Worm (Caenorhabditis elegans) whole organism, late embryonic: ENCODE results near the gene C06E4.5.

Source experiments
- K09A11.1 ChIP-seq: sonication (generic microtip); optimal IDR thresholded peaks from 2 replicates; lab custom pipeline; 2017; ENCODE audit warnings: antibody characterized with exemption, mild to moderate bottlenecking, missing genetic modification characterization, missing compliant biosample characterization; ENCODE audit not compliant: insufficient read depth
- ama-1 ChIP-seq: fragments of 150-350 bp; optimal IDR thresholded peaks from 2 replicates; lab custom pipeline; 2014
- pag-3 ChIP-seq: sonication (generic microtip); optimal IDR thresholded peaks from 2 replicates; lab custom pipeline; 2016; ENCODE audit warnings: missing compliant biosample characterization, missing genetic modification characterization, borderline replicate concordance
- syd-9 ChIP-seq: sonication (generic microtip); optimal IDR thresholded peaks from 2 replicates; lab custom pipeline; 2016; ENCODE audit warnings: mild to moderate bottlenecking, missing genetic modification characterization, moderate library complexity, missing compliant biosample characterization
- zip-5 ChIP-seq: sonication (generic microtip); optimal IDR thresholded peaks from 2 replicates; lab custom pipeline; 2016; ENCODE audit warnings: missing genetic modification characterization, missing compliant biosample characterization

DNA sequence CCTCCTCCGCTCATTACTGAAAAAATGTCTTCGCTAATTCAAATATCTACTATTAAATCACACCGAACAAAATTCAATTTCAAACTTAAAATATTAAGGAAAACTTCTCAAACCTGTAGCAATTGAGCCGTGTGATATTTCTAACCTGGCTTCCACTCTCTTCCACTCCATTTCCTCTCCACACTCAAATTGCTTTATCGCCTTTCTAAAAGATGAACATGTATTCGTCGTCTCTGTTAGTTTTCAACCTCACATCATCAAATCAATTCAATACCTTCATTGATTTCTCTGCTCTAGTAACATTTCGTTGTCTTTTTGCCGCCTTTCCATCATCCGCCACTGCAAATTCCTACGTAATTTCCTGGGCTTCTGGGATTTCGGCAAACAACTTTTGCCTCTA, 37.2 kb downstream of the C06E4.5 start, which contains the start of gene F42C5.4:
- TF ChIP-seq zip-5 (tag; lab: Kevin White, UChicago): no peak
- no peak for TF ChIP-seq K09A11.1 (tag; lab: Kevin White, UChicago)
- TF ChIP-seq ama-1 (lab: Kevin White, UChicago): no peak
- TF ChIP-seq pag-3 (tag; lab: Kevin White, UChicago): no peak
- no peak for TF ChIP-seq syd-9
